Worm (Caenorhabditis elegans) whole organism, dauer: ENCODE measurements around the gene clec-127.

Source experiments
- unc-62 ChIP-seq: sonication (generic microtip); optimal IDR thresholded peaks from 2 replicates; lab custom pipeline; 2017; ENCODE audit warnings: missing biosample characterization, missing genetic modification reagents, missing genetic modification characterization

The clec-127 gene

DNA sequence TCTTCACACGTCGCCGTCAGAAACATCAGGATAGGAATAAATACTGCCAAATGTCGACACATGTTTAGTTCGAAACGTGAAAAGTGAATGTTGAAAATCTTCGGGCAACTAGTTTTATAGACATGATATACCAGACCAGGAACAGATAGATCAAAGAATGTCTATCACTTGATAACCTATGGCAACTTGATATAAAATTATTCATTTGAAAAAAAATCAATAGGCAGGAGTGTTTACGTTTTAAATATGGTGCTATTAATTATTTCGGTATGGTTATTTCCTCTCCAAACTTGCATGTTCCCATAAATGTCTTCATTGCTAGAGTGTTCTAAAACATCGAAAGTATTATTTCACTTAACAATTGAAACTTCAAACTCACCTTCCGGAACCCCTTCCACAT is 7.5 kb downstream of the clec-127 start, which contains the start of gene W10G11.2:
W10G11.2 (minus strand) TSS at position 101 of the 400 bp plus-strand sequence.
- TF ChIP-seq unc-62, result no peak

DNA sequence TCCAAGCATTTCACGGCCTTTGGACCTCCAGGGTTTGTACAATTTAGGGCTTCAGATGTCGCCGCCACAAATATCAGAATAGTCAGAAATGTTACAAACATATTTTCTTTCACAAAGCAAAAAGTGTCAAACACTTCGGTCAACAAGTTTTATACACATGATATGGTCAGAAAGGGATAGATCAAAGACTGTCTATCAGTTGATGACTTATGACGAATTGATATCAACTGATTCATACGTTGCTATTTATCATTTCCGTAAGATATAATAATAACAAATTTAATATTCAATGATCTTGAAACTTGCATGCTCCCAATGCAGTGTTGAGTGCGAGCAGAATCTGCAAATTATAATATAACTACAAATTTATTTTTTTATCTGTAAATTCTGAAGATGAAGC is 8.4 kb downstream of the clec-127 start, which contains the start of gene W10G11.1:
W10G11.1 (minus strand) TSS at position 101 of the 400 bp plus-strand sequence.
- TF ChIP-seq unc-62, result no peak

DNA sequence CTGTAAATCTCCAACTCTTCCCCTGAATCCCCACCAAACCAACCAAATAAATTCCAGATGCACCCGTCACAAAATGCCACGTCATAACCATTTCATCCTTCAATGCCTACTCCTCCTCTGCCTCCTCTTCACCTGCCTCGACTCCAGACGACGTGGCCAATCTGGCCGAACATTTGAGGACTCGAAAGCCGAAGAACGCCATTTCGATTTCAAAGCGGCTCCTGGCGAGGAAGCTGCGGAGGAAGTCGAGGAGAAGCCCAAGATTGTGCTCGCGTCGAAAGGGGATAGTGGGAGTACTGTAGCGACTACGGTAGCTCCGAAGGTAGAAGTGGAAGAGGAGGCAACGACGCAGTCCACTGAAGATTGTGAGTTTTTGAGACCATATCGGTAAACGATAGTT is 11.6 kb downstream of the clec-127 start, which contains the start of gene lgc-45:
lgc-45 (plus strand) TSS at position 56 of the 400 bp plus-strand sequence.
- no peak for TF ChIP-seq unc-62

DNA sequence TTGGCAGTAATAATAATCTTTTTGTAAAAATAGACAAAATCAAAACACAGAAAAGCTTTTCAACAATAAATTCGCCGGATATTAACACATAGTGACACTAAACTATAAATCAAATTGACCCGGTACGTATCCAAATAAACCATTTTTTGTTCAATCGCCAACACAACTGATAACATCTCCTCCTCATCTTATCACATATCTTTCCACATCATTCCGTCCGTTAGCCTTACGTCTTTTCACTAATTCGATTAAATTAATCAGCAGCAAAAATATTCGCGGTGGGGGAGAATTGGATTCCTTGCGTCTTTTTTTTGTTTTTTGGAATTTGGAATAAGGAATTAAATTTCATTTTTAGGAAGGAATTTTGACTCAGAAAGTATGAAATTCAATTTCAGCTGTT is 12.4 kb downstream of the clec-127 start:
- no peak for TF ChIP-seq unc-62

DNA sequence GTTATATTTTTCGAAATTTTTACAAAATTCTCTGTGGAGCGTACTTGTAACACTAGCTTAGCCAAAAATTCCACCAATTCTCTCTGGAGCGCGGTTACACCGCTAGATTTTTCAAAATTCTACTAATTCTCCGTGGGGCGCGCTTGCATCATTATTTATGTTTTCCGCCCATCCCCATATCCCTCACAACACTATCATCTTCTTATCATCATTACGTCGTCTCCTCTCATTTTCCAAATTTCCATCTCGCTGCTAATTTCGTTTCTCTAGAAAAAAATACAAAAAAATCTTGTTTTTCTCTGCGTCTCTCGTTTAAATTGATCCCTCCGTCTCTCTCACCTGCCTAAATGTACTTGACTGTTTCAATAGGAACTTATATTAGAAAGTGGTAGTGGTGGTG is 13.7 kb downstream of the clec-127 start:
- no peak for TF ChIP-seq unc-62

DNA sequence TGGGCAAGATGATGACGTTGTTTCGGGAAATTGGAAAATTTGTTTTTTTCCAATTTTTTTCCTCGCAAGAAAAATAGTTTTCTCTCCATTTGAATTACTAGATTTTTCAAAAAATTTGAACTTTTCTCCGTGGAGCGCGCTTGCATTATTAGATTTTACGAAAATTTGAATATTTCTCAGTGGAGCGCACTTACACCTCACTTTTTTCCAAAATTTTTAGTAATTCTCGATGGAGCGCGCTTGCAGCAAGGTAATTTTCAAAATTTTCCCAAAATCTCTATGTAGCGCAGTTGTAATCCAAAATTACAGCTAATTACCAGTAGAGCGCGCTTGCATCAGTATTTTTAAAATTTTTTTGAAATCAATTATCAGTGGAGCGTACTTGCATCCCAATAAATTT is 14.3 kb downstream of the clec-127 start:
- TF ChIP-seq unc-62, result no peak

DNA sequence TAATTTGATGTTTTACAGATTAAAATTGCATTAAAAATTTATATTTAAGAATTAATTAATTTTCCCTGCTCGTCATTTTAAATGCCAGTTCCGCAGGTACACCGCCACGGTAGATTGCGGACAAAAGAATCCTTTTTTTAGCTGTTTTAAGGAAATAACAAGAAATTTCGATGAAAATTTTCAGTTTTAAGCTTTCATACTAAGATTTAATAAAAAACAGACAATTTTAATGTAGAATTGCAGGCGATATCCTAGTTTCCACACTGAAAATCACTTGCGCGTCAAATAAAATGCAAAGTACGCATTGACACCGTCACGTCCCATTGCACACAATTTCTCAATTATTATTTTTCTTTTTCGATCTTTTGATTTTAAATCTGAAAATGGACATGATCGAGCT is 15.6 kb downstream of the clec-127 start, which contains the start of gene dnc-3:
dnc-3 (plus strand) TSS at position 272 of the 400 bp plus-strand sequence.
- TF ChIP-seq unc-62, result no peak

DNA sequence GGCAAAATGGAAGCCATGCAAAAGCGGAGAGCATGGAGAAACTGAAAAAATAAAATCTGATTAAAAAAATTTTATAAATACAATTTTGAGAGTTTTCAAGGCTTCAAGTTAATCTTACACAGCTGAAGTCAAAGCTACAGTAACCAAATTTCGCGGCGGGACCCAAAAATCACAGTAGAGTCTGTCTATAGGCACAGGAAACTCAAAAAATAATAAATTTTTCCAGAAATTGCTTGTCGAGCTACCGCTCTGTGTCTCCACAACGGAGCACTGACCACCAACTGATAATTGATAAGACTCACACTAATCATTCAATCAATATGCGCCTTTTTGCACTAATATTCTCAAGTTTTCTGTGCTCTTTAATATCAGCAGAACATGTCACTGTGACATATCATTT is 18.7 kb downstream of the clec-127 start, which contains the start of gene W10G11.19:
W10G11.19 (plus strand) TSS at position 301 of the 400 bp plus-strand sequence.
- no peak for TF ChIP-seq unc-62

DNA sequence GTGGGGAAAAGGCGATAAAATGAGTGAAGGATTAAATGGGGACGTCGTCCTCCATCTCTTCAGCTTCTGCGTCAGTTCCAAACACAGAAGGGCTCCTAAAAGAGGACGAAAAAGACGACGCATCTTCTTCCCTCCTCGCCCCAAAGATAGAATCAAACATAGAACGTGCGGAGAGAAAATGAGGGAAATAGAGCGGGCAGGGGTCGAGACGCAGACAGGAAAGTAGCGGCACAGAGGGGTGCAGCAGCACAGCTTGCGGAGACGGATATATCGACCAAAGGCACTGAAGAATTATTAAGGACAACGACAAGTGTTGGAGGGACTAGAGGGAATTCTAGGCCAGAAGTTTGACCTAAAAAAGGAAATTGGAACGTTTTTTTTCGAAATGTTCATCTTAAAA is 21.7 kb downstream of the clec-127 start:
- TF ChIP-seq unc-62, result no peak

DNA sequence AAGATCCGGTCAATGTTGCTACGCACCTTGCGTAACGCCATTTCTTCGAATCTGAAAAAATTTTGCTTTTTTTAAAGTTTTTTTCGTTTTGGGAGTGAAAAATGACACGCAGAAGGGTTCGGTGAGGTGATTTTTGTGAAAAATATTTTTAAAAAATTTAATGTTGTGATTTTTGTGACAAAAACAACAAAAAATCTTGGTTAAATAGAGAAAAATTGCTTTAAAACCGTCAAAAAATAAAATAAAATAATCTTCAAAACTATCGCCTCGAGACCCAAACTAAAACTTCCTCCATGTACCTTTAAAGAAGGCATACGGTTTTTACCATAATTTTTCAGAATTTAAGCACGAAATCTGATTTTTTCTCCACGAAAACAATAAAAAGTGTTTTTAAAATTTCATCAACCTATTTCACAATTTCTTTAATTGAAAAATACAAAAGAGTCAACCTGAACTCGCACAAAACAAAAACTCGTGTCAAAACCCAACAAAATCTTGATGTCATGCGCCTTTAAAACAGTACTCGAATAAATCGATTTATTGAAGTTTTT is 22.6 kb downstream of the clec-127 start, which contains the start of gene apd-3:
apd-3 (minus strand) TSS at position 51 of the 551 bp plus-strand sequence.
- TF ChIP-seq unc-62, result no peak

DNA sequence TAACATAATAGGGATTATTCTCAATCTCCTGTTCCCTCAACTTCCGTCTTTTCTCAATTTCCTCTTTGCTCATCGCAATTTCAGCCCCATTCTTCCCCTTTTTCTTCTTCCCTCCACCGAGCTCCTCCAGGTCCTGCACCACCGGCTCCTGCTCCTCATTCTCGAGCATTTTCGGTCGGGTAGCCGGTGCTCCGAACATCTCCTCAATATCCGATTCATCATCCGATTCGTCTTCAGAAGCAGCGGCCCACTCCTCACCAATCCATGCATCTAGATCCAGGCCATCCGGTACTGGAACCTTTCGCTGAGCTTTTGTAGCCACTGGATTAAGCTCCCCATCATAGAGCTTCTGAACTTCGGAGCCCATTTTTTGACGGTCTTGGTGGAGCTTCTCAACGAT is 28.9 kb downstream of the clec-127 start:
- TF ChIP-seq unc-62, result no peak

DNA sequence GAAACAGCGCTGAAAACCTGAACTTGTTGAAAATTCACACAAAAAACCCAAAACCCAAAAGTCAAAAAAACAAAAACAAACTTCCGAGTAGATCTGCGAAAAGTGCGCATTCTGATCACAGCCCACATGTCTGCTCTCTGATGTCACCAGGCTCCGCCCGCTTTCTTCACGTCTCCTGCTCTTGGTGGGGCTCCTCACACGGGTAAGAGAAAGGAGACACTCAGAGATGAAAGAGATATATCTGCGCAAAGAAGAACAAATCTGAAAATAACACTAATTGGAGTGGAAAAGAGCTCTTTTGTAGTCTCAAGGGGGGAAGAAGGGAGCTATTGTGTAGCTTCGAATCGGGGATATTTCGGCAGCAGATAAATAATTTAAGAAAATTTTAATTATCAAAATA is 40.8 kb downstream of the clec-127 start, which contains the start of gene ncs-6:
ncs-6 (minus strand) TSS at position 261 of the 400 bp plus-strand sequence.
- TF ChIP-seq unc-62, result no peak

DNA sequence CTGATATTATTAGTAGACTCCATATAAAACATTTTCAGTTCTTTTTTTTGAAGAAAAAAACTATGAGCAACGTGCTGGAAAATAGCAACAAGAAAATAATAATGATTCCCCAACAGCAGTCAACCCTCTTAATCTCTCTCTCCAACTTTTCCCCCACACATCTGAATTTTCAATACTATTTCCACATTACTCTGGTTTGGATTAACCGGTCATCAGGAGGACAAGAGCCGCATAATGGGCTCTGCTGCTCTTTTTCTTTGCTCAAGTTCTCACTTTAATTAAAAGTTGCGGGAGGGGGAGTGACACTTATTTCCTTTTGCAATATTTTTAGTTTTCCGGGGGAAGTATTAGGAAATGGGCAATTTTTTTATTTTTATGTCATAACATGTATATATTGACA is 41.6 kb downstream of the clec-127 start:
- TF ChIP-seq unc-62, result no peak

DNA sequence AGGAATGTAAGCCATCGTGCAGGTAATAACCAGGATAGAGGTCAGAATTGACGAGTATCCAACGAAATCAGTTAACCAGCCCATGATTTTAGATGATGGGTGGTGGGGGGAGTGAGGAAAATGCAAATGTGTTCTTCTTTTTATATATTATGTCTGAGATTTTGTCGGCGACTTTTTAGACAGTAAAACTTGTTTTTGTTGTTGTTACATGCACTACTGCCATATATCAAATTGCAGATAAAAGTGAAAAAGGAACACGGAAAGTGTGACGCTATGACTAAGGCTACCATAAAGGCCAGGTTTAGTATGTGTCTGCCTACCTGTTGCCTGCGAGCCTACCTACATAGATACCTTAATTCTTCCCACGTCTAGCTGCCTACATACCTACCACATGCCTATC is 44.9 kb downstream of the clec-127 start, which contains the start of gene col-72:
col-72 (minus strand) TSS at position 101 of the 400 bp plus-strand sequence.
- TF ChIP-seq unc-62, result no peak

DNA sequence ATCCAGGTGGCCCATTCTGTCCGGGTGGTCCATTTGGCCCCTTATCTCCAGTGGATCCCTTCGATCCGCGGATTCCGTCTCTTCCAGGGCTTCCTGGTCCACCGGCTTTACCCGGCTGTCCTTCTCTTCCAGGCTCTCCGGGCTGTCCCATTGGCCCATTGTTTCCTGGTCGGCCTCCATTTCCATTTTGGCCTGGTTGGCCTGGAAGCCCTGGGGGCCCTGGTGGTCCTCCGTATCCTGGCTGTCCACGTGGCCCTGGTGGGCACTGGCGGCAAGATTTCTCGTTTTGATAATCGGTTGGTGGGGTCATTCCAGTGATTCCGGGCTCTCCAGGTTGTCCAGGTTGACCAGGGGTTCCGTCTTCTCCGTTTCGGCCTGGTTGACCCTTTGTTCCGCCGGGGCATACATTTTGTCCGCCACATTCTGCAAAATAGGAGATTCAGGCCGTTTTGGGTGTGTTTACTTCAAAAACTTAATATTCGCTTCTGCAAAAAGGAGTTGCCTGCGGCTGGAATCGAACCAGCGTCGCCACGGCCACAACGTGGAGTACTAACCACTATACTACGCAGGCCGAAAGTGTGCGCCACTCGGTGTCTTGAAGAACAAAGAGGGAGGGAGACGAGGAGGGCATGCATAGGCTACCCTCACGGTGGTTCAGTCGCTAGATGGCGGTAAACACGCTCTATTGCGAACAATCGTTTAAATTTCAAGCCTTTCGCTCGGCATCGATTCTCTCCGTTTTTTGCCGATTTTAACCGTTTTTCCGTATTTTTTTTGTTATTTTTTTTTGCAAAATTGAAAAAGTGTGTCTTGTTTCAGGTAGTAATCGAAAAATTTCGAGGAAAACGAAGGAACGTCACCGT is 47.8 kb downstream of the clec-127 start, which contains the start of gene W09G10.9:
W09G10.9 (plus strand) TSS at position 813 of the 863 bp plus-strand sequence.
- no peak for TF ChIP-seq unc-62

DNA sequence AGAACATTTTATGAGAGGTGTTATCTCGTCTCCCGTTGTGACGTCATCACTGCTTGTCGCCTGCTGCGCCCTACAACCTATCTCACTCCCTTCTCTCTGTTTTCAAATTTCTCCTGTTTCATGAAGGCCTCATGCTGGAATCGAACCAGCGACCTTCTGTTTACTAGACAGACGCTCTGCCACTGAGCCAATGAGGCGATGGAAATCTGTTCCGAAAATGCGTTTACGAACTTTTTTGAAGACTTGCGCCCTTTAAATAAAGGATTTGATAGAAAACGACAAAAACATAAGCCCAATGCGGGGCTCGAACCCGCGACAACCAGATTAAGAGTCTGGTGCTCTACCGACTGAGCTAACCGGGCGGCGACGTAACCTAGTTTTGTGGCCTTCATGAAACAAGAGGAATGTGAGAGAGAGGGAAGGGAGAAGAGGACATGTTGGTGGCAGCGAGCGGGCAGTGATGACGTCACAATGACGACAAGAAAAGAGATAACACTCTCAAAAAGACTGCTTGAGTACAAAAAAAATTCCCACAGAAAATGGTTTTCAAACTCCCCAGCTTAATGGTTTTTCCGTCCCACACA is 50.0 kb downstream of the clec-127 start, which contains the start of gene clec-126:
clec-126 (plus strand) TSS at position 534 of the 584 bp plus-strand sequence.
- no peak for TF ChIP-seq unc-62
